Worm (Caenorhabditis elegans) whole organism, L1 larva: ENCODE data around the gene cyp-14A4.

Experiments
- ama-1 ChIP-seq: fragments of 150-350 bp; optimal IDR thresholded peaks from 2 replicates; lab custom pipeline; 2014
- elt-2 ChIP-seq: sonication (generic microtip); optimal IDR thresholded peaks from 2 replicates; lab custom pipeline; 2016; ENCODE audit warnings: missing genetic modification characterization, mild to moderate bottlenecking, inconsistent platforms, missing compliant biosample characterization, missing genetic modification reagents
- elt-3 ChIP-seq, 6 experiments: fragments of 150-350 bp in 1 of 6; sonication (generic microtip); optimal IDR thresholded peaks; 2 replicates each; lab custom pipeline; 2017 to 2018; ENCODE audit warnings: missing biosample characterization in 6 of 6, missing genetic modification characterization in 6 of 6, inconsistent platforms in 1 of 6
- lsy-2 ChIP-seq, 2 experiments: fragments of 150-350 bp; optimal IDR thresholded peaks; 2 replicates each; lab custom pipeline; 2014; ENCODE audit warnings: missing biosample characterization in 2 of 2, missing genetic modification characterization in 2 of 2
- mef-2 ChIP-seq: fragments of 150-350 bp; optimal IDR thresholded peaks from 2 replicates; lab custom pipeline; 2014; ENCODE audit warnings: missing biosample characterization, missing genetic modification characterization
- nhr-71 ChIP-seq: sonication (generic microtip); optimal IDR thresholded peaks from 2 replicates; lab custom pipeline; 2016; ENCODE audit warnings: mild to moderate bottlenecking, missing genetic modification characterization, moderate library complexity, missing compliant biosample characterization
- nhr-77 ChIP-seq: fragments of 150-350 bp; optimal IDR thresholded peaks from 2 replicates; lab custom pipeline; 2014; ENCODE audit warnings: missing biosample characterization, missing genetic modification characterization
- nhr-90 ChIP-seq: sonication (generic microtip); optimal IDR thresholded peaks from 2 replicates; lab custom pipeline; 2016; ENCODE audit warnings: mild to moderate bottlenecking, missing genetic modification characterization, missing compliant biosample characterization; ENCODE audit not compliant: poor library complexity
- rnt-1 ChIP-seq: sonication (generic microtip); optimal IDR thresholded peaks from 2 replicates; lab custom pipeline; 2016; ENCODE audit warnings: mild to moderate bottlenecking, missing genetic modification characterization, moderate library complexity, missing compliant biosample characterization
- snpc-4 ChIP-seq: fragments of 150-350 bp; optimal IDR thresholded peaks from 2 replicates; lab custom pipeline; 2014; ENCODE audit warnings: missing biosample characterization, missing genetic modification characterization
- unc-62 ChIP-seq: fragments of 150-350 bp; optimal IDR thresholded peaks from 2 replicates; lab custom pipeline; 2014; ENCODE audit warnings: missing biosample characterization, missing genetic modification reagents, missing genetic modification characterization
- unc-86 ChIP-seq: sonication (generic microtip); optimal IDR thresholded peaks from 2 replicates; lab custom pipeline; 2016; ENCODE audit warnings: missing genetic modification characterization, missing compliant biosample characterization
- vab-15 ChIP-seq: sonication (generic microtip); optimal IDR thresholded peaks from 2 replicates; lab custom pipeline; 2017; ENCODE audit warnings: missing genotype, mild to moderate bottlenecking, missing genetic modification characterization, missing compliant biosample characterization

ce11 chrX:13246668-13247358 lies 37.2 kb downstream of the cyp-14A4 start:
- TF ChIP-seq vab-15 = no peak
- no peak for TF ChIP-seq snpc-4 (tag; lab: Kevin White, UChicago)
- no peak for TF ChIP-seq mef-2
- no peak for TF ChIP-seq nhr-77 (tag; lab: Kevin White, UChicago)
- TF ChIP-seq ama-1 (lab: Kevin White, UChicago) = no peak
- TF ChIP-seq unc-86 (tag; lab: Kevin White, UChicago) = no peak
- peak; percentile 41 for TF ChIP-seq nhr-90 (tag; lab: Kevin White, UChicago)
- TF ChIP-seq lsy-2 (tag; optimal IDR thresholded peaks at IDR 0.05; lab: Kevin White, UChicago) = peak in 1 of 2 experiments; percentile 61
- peak; percentile 49 for TF ChIP-seq nhr-71 (tag; lab: Kevin White, UChicago)
- TF ChIP-seq elt-2 (tag; lab: Kevin White, UChicago) = peak; percentile 0
- no peak for TF ChIP-seq rnt-1 (tag; lab: Kevin White, UChicago)
- TF ChIP-seq unc-62 (GFP tag; lab: Kevin White, UChicago) = no peak
- TF ChIP-seq elt-3 (tag; optimal IDR thresholded peaks at IDR 0.05; lab: Kevin White, UChicago) = peak in 2 of 6 experiments; percentile 7 to 24
